Fruit fly (Drosophila melanogaster) whole organism, wandering third instar larva: ENCODE measurements around the gene Nak.

ENCODE experiments used
- Abd-B ChIP-seq: fragments of >200 bp; optimal IDR thresholded peaks from 2 replicates; lab custom pipeline; 2017; ENCODE audit warnings: missing biosample characterization, missing genetic modification characterization
- fru ChIP-seq: fragments of 200-800 bp; sonication (Bioruptor generic); optimal IDR thresholded peaks from 3 replicates; lab custom pipeline; 2016; ENCODE audit warnings: missing biosample characterization, mild to moderate bottlenecking, missing genetic modification characterization
- jim ChIP-seq: fragments of 175-275, 200-325 bp; sonication (Bioruptor generic); optimal IDR thresholded peaks from 2 replicates; lab custom pipeline; 2016; ENCODE audit warnings: missing biosample characterization, mild to moderate bottlenecking, missing genetic modification characterization
- lola ChIP-seq: fragments of >200 bp; optimal IDR thresholded peaks from 2 replicates; lab custom pipeline; 2017; ENCODE audit warnings: missing biosample characterization, missing genetic modification characterization
- psq ChIP-seq: fragments of 200-800 bp; sonication (Bioruptor generic); optimal IDR thresholded peaks from 3 replicates; lab custom pipeline; 2017; ENCODE audit warnings: missing biosample characterization, mild to moderate bottlenecking, missing genetic modification characterization, moderate library complexity

DNA sequence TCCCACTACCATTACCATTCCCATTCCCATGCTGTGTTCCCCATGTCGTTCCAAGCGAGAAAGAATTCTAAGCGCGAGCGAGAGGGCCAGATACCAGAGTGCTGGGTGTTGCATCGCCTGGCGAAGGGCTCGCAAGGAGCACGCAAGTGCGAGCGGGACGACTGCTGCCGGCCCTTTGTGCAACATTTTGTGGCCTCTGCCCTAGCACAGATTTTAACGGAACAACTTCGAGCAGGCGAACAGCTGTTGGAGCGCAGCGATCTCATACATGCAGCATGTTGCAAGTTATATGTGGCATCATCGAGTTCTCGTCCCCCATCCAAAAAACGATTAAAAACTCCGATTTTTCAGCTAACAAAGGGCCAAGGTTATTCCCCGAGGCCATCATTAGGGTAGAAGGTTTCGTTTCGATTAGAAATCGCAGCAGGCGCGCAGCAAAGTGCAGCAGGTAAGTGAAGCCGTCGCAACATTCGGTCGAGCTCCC, 21.0 kb downstream of the Nak start:
- no peak for TF ChIP-seq psq (GFP tag; lab: Kevin White, UChicago)
- no peak for TF ChIP-seq lola (GFP tag; lab: Kevin White, UChicago)
- TF ChIP-seq Abd-B (GFP tag; lab: Kevin White, UChicago), result no peak
- TF ChIP-seq fru (GFP tag; lab: Kevin White, UChicago), result peak; percentile 84
- no peak for TF ChIP-seq jim (GFP tag; lab: Kevin White, UChicago)
